Fruit fly (Drosophila melanogaster): ENCODE data around the gene CG7611.
A peak's percentile ranks its signal among the peaks of the same experiment; 100 is the strongest.

The CG7611 gene

DNA sequence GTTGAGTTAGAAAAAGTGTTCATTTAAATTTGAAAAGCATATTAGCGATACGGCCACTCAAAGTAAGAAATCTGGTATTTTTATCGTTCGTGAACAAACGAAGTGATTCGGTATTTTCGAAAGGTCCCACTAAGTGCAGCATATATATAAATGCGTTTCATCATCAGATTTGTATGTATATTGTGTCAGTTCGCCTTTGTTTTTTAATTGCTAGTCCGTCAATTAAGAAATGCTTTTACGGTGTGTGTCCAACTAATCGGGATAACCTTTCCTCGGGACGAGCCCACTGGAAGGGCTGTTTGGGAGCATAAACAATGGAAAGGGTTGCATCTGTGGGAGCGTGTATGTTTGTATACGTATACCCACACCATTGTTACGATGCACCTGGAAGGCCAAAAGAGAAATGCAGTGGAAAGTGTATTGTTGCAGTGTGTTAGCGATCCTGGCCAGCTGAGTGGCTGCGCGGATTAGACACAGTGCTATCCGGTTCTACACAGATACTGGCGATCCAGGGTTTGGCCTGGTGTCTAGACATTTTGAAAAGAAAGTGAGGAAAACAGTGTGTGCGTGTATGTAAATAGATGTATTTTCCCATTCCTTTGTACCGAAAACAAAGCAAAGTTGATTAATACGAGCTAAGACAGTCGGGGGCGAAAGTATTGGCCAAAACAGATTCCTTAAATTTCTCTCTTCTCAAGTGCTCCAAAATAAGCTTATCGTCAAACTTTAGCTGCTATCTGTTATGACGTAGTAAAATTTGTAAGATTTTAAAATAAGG is at the start of gene CG7611:
Gene CG7611 (plus strand): TSS at position 128 of the 778 bp plus-strand sequence.
- TF ChIP-seq CG8478 (optimal IDR thresholded peaks at IDR 0.05) (no peak), CTCF (optimal IDR thresholded peaks at IDR 0.05) (peak in 1 of 2 experiments; percentile 1)

DNA sequence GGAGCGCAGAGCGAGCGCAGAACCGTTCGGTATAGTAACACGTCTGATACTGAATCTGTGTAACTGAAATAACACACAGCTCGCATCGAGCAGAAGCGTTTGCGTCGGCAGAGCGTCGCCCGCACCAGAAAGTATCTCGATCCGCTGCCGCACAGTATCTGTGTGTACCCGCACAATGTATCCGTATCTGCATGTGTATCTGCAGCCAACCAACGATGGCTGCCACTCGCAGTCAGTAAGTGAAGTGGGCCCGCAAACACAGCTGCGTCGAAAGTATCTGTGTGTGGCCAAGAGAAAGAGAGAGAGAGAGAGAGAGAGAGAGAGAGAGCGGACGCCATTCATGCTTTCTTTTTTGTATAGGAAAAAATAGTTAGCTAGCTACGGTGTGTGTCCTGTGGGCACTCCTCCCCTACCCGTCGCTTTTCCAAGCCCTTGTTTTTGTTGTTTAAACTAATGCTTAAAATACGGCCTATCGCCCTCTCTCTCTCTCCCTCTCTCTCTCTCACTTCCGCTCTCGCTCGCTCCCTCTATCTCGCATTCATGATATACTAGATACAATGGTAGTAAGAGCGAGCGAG is 46.5 kb upstream of the CG7611 start, which contains the start of gene croc:
Gene croc (minus strand): TSS at position 51 of the 578 bp plus-strand sequence.
- no peak for TF ChIP-seq CG8478 (optimal IDR thresholded peaks at IDR 0.05)
- peak in 1 of 2 experiments; percentile 12 for TF ChIP-seq CTCF (optimal IDR thresholded peaks at IDR 0.05)

DNA sequence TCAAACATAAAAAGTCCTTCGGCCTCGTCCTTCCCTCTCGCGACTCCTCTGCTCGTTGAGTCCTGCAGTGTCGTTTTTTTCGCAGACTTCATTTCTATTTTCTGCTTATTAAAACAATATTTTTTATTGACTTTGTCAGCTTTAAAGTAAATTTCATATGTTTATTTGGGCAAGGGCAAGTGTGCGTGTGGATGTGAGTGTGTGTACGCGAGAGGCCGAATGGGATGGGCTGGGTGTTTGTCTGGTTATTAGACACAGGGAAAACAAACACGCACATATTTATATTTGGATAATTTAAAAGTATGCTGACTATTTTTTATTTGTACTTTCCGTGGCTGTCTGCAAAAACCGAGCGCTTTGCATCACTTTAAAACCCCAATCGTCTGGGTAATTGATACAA is 45.1 kb upstream of the CG7611 start:
- TF ChIP-seq CG8478 (optimal IDR thresholded peaks at IDR 0.05) (no peak), CTCF (optimal IDR thresholded peaks at IDR 0.05) (no peak)

DNA sequence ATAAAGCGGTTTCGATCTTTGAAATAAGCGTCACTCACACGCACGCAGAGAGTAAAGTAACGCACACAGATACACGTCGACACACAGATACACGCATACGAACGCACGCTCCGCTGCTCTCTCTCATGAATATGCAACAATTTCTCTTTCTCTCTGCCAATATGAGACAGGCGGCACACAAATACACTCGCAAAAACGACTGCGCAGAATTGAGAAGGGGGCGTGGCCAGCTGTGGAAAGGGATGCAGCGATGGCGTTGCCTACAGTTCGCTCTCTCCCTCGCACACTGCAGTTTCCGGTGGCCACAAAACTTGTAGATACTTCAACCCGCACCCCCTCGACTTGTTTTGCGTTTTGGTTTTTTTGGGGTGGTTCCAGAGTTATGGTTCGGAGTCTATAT is 43.4 kb upstream of the CG7611 start:
- TF ChIP-seq CTCF (optimal IDR thresholded peaks at IDR 0.05) = no peak
- TF ChIP-seq CG8478 (optimal IDR thresholded peaks at IDR 0.05) = no peak

DNA sequence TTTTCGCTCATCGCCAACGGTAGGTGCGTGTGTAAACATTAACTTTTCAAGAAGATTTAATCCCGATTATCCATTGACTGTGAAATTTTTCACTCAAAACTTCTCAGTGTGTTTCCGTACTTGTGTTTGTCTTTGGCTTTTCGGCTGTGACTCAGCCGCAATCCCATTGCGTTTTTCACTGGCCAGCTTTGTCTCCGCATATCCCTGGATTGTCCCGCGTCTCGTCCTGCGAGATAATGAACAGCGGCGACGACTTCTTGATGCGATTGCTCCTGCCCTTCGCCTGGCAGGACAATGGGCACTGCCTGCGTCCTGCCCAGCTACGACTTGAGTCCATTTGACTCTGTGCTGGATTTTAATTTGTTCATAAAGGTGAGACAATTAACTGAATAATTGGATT is 40.9 kb upstream of the CG7611 start:
- TF ChIP-seq CTCF (optimal IDR thresholded peaks at IDR 0.05) (no peak), CG8478 (optimal IDR thresholded peaks at IDR 0.05) (no peak)

DNA sequence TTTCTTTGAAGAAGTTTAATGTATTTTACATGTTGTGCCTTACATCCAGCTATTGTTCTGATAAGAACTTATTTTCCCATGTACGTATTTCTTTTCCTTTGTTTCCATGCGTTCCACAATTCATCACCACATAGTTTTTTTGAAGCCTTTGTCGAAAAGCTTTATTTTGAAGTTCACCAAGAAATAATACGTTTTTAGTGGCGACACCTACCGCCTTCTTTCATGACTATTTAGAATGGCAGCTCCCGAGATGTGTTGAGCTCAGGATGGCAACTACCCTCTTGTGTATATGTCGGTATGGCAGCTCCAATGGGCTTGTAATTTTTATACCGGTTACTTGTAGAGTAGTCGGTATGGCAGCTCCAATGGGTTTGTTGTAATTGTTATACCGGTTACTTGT is 39.1 kb upstream of the CG7611 start:
- TF ChIP-seq CTCF (optimal IDR thresholded peaks at IDR 0.05) (peak; percentile 99), CG8478 (optimal IDR thresholded peaks at IDR 0.05) (no peak)

DNA sequence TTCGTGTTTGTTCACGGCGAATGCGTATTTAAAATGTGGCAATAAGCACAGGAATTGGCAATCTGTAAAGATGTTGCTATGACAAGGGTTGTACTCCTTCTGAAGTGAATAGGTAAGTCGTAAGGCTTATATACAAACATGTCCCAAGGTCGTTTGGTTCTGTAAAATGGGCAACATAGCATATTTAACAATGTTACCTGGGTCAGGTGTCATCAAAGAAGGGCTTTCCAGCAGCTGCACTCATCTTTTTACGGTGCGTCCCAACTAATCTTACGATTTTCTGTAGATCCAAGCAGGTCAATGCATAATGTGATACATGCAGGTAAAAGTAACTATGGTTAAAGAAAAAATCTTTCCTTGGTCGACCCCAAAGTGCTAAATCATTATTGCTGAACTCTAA is 32.5 kb upstream of the CG7611 start, which contains the start of gene Neu2:
Gene Neu2 (minus strand): TSS at position 101 of the 400 bp plus-strand sequence.
- TF ChIP-seq CTCF (optimal IDR thresholded peaks at IDR 0.05) = no peak
- no peak for TF ChIP-seq CG8478 (optimal IDR thresholded peaks at IDR 0.05)

DNA sequence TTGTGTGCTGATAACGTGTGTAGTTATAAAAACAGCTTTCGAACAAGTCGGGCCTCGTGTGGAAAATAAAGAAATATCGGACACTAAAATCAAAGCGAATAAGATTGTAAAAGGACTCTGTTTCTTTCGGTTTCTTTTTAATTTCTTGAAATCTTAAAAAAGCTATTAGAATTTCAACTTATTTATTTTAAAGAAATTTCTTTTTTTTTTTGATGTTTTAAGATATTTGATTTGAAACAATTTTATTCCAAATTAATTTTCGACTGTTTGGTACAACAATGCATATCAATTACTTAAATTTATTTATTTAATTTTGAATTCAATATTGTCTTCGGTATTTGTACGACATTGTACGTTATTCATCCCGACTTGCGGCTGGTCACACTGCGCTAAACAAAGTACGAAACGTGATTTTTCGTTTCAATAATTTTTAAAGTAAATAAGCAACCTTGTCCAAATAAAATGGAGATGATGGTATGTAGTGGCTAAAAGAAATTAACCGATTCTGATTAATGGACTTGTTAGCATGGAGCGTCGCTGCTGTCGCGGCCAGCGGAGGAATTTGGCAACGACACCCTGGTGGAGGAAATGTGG is 30.2 kb upstream of the CG7611 start, which contains the start of the genes CG7202 and CG7519:
Gene CG7202 (minus strand): TSS at position 51 of the 594 bp plus-strand sequence.
Gene CG7519 (plus strand): TSS at position 361 of the 594 bp plus-strand sequence.
- TF ChIP-seq CG8478 (optimal IDR thresholded peaks at IDR 0.05) = no peak
- no peak for TF ChIP-seq CTCF (optimal IDR thresholded peaks at IDR 0.05)

DNA sequence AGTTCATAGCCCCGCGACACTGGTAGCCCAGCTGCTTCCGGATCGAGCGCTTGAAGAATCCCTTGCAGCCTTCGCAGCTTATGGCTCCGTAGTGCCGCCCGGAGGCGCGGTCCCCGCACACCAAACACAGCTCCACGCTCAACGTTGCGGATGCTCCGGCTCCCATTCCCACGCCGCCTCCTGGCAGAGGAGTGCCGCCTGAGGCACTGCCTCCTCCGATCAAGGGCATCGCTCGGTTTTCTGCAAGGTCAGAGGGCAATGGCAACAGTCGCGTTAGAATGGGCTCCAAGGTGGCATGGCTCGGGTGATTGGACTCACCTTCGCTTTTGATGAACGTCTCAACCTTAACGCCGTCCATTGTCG is 26.5 kb upstream of the CG7611 start:
- TF ChIP-seq CG8478 (optimal IDR thresholded peaks at IDR 0.05) = no peak

DNA sequence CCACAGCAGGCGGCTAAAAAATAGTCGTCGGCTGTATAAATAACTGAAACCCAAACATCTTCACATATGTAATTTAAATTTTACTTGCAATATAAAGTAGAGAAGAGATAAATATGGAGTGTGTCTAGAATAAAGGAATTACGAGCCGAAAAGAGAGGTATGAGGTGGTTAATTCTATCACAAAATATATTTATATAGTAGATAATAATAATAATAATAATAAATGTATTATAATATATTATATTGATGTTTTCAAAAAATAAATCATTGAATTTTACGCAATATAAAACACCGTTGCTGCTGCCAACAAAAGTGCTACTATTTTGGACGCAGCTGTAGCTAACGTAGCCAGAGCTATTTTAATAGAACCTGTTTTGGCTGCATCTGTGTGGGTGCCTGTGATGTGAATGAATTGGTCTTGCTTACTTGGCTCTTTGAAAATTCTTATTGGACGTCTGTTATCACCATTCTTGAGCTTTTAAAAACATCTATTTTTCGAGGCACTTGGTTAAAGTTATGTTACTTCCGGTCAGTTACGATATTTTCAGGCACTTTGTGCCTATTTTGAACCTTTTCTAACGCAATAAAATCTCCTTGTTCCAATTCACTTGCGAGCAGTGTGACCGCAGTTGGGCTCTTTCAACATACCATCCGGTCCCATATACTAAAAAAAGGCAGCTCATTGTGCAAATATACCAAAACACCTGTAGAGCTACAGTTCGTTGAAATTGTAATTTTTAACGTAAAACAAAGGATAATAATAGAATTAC is 25.9 kb upstream of the CG7611 start, which contains the start of gene Hr78:
Gene Hr78 (minus strand): TSS at position 630 of the 770 bp plus-strand sequence.
- TF ChIP-seq CG8478 (optimal IDR thresholded peaks at IDR 0.05) (no peak), CTCF (optimal IDR thresholded peaks at IDR 0.05) (no peak)

DNA sequence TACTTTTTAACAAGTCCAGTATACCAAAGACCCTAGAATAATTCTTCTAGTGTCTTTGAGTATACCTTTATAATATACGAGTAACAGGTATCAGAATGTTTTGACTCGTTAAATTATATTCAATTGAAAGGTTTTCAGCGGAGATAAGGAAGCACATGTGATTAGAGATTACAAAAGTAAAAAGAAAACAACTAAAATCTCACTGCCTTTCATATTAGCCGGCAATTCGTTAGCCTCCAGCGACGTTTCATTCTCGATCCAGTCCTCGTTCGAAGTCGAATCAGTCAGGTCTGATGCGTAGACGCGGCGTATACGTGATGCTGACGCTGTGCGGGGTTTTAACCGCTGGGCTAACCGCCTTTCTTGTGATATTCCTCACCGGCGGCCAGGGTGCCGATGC is 21.8 kb upstream of the CG7611 start, which contains the start of gene Est-Q:
Gene Est-Q (plus strand): TSS at position 250 of the 400 bp plus-strand sequence.
- TF ChIP-seq CTCF (optimal IDR thresholded peaks at IDR 0.05) = no peak
- no peak for TF ChIP-seq CG8478 (optimal IDR thresholded peaks at IDR 0.05)

DNA sequence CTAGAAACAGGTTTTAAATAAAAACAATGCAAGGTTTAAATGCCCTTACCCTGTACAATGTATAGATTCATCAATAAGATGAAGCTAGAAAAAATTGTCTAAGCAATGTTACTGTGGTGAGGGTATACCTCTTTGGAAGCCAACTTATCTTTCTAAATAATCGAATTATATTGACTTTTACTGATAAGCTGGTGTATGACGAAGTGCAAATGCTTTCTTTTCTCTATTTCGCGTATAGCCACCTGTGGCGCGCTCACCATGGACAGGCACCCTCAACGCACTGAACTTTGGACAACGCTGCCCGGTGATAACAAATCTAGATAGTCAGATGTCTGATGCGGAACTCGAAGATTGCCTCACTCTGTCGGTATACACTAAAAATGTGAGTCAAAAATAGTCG is 21.1 kb upstream of the CG7611 start:
- no peak for TF ChIP-seq CG8478 (optimal IDR thresholded peaks at IDR 0.05)
- no peak for TF ChIP-seq CTCF (optimal IDR thresholded peaks at IDR 0.05)

DNA sequence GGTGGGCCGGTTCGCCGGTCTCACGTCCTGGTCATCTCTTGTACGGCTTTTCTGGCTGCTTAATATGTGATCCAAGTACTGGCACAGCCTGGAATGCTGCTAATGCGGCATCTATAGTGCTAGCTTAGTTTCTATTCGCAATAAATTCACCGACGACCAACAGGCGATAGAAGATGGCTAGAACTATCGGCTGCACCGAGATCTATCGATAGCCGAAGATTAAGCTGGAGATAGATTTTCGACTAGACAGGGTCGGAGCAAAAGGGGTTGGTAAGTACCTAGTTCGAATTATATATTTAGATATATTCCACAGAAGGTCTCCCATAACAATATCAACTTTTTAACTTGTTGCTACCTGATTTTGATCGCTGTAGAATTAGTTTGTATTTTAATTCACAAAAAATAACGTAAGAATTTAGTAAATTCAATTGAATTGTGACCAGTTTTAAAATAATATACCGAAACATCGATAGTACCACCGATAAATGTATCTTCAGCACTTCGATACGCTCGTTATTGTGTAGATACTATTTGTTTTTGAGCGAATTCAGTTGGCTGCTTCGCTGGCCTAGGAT is 15.5 kb upstream of the CG7611 start, which contains the start of the genes Glg1 and M6:
Gene Glg1 (minus strand): TSS at position 185 of the 575 bp plus-strand sequence.
Gene M6 (plus strand): TSS at position 499 of the 575 bp plus-strand sequence.
- TF ChIP-seq CG8478 (optimal IDR thresholded peaks at IDR 0.05) = no peak
- peak; percentile 27 to 47 for TF ChIP-seq CTCF (optimal IDR thresholded peaks at IDR 0.05)

DNA sequence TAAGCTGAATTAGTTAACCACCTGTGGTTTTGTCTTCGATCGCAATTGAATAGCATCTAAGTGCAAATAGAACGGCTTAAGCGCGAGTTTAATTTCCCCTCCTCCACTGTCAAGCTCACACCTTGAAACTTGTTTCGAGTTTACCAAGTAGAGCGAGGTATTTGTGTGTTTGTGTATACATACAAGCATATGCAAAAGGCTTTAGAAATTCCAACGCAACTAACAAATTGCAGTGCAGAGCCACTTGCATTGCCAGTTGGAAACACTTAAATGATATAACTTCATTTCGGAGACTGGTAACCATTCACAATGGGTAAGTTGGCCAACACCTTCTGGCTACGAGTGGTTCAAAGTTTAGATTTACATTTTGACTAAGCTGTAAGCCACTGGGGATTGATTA is 15.0 kb upstream of the CG7611 start:
- TF ChIP-seq CTCF (optimal IDR thresholded peaks at IDR 0.05) (no peak), CG8478 (optimal IDR thresholded peaks at IDR 0.05) (no peak)

Measured in S2 (cell line).